Fruit fly (Drosophila melanogaster): ENCODE results near the gene CG11037.

CG11037 gene

DNA sequence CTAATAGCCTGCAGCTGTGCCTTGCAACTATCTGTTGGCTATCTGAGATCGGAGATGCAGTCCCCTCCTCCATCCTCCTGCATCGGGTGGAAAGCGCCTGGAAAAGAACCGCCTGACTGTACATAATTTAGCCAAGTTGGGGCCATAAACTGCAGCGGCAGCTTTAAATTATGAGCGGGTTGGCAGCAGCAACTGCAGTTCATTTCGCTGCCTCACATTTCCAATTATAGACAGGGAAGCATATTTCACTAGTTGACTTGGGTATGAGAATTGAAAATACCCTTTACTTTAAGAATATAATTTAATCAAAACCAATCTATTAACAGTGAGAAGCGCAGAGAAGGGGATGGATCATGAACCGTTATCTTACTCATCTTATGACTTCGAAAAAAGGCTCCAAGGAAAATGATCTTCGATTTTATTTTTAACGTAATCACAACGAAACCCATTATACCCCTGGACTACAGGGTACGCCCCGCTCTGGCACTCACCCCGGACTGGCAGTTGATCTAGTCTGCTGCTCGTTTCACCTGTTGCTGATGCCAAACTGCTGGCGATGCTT lies 38.1 kb downstream of the CG11037 start (continued):
- TF ChIP-seq tgo (GFP tag; IDR thresholded peaks at IDR 0.05) (no peak), CG11093 (GFP tag; IDR thresholded peaks at IDR 0.05) (no peak), pzg (GFP tag; optimal IDR thresholded peaks at IDR 0.05) (no peak), pnt (GFP tag; optimal IDR thresholded peaks at IDR 0.05) (peak; percentile 12), ara (GFP tag; IDR thresholded peaks at IDR 0.05) (peak; percentile 65; the same call in 1 of the 2 replicates), CG33557 (GFP tag; optimal IDR thresholded peaks at IDR 0.05) (peak; percentile 5), Drgx (GFP tag; IDR thresholded peaks at IDR 0.05) (peak; percentile 74), E2f2 (GFP tag; IDR thresholded peaks at IDR 0.05) (0 out of 2 replicates have a peak, but pooled peaks have one; percentile 26), MTF-1 (GFP tag; optimal IDR thresholded peaks at IDR 0.05; ENCODE audit: borderline replicate concordance) (no peak), CG12391 (tag; optimal IDR thresholded peaks at IDR 0.05) (peak; percentile 61), CG14050 (GFP tag; IDR thresholded peaks at IDR 0.05) (no peak), Antp (GFP tag; optimal IDR thresholded peaks at IDR 0.05) (peak; percentile 2), sens (GFP tag) (peak; percentile 93), ATbp (GFP tag; optimal IDR thresholded peaks at IDR 0.05) (peak; percentile 49), CG7745 (tag; optimal IDR thresholded peaks at IDR 0.05) (no peak), Ada2b (GFP tag; IDR thresholded peaks at IDR 0.05) (0 out of 2 replicates have a peak, but pooled peaks have one; percentile 13), Side (GFP tag; optimal IDR thresholded peaks at IDR 0.05) (no peak), CG17385 (GFP tag; optimal IDR thresholded peaks at IDR 0.05) (no peak), CG9727 (GFP tag; optimal IDR thresholded peaks at IDR 0.05) (peak; percentile 70), lmd (GFP tag; IDR thresholded peaks at IDR 0.05) (peak; percentile 39; the same call in 1 of the 2 replicates), sna (GFP tag; IDR thresholded peaks at IDR 0.05; ENCODE audit: partially characterized antibody) (no peak), Lim3 (GFP tag; IDR thresholded peaks at IDR 0.05) (no peak), CG10979 (tag; optimal IDR thresholded peaks at IDR 0.05) (peak; percentile 73), tup (GFP tag; optimal IDR thresholded peaks at IDR 0.05) (no peak), D (optimal IDR thresholded peaks at IDR 0.05) (no peak), D (GFP tag; optimal IDR thresholded peaks at IDR 0.05) (peak; percentile 56), Hsf (GFP tag; optimal IDR thresholded peaks at IDR 0.05) (peak; percentile 52), klu (GFP tag; IDR thresholded peaks at IDR 0.05) (no peak), CG9932 (GFP tag; IDR thresholded peaks at IDR 0.05) (no peak), Hmr (GFP tag; optimal IDR thresholded peaks at IDR 0.05) (no peak), Six4 (GFP tag; optimal IDR thresholded peaks at IDR 0.05) (peak; percentile 3), CG2129 (GFP tag; IDR thresholded peaks at IDR 0.05; ENCODE audit: partially characterized antibody) (no peak), CG6254 (GFP tag; optimal IDR thresholded peaks at IDR 0.05) (peak; percentile 14), sim (GFP tag; IDR thresholded peaks at IDR 0.05) (no peak), ind (GFP tag; optimal IDR thresholded peaks at IDR 0.05) (peak; percentile 10), Optix (GFP tag; IDR thresholded peaks at IDR 0.05) (0 out of 3 replicates have a peak, but pooled peaks have one; percentile 49), CG10543 (GFP tag; optimal IDR thresholded peaks at IDR 0.05) (no peak), Blimp-1 (GFP tag; optimal IDR thresholded peaks at IDR 0.05) (peak; percentile 69), Eip74EF (GFP tag; optimal IDR thresholded peaks at IDR 0.05) (no peak), croc (GFP tag; conservative IDR thresholded peaks at IDR 0.05) (peak; percentile 32; the same call in 1 of the 3 replicates), CG31388 (GFP tag; optimal IDR thresholded peaks at IDR 0.05) (no peak), CG12155 (GFP tag; optimal IDR thresholded peaks at IDR 0.05) (no peak), Asciz (GFP tag; optimal IDR thresholded peaks at IDR 0.05) (peak; percentile 41), Hey (tag; optimal IDR thresholded peaks at IDR 0.05) (no peak), unpg (GFP tag; optimal IDR thresholded peaks at IDR 0.05) (peak; percentile 53), ato (GFP tag; IDR thresholded peaks at IDR 0.05; ENCODE audit: partially characterized antibody) (no peak), CG10274 (GFP tag; optimal IDR thresholded peaks at IDR 0.05) (no peak), zen (tag; optimal IDR thresholded peaks at IDR 0.05) (peak; percentile 47), hbn (GFP tag; IDR thresholded peaks at IDR 0.05; ENCODE audit: partially characterized antibody) (no peak), ro (GFP tag; IDR thresholded peaks at IDR 0.05) (no peak; the same call in 1 of the 2 replicates)
